Worm (Caenorhabditis elegans): ENCODE measurements around the gene snx-17.

ce11 chrX:13162351-13163038, 40.4 kb upstream of the snx-17 start:
- TF ChIP-seq med-1 (GFP tag; optimal IDR thresholded peaks at IDR 0.05; ENCODE audit: insufficient read depth) (no peak), flt-1 (GFP tag; IDR thresholded peaks at IDR 0.05) (no peak), cog-1 (tag; optimal IDR thresholded peaks at IDR 0.05) (no peak), klf-2 (GFP tag; conservative IDR thresholded peaks at IDR 0.05) (no peak), ref-1 (GFP tag; conservative IDR thresholded peaks at IDR 0.05) (no peak), T22C8.4 (GFP tag; IDR thresholded peaks at IDR 0.05) (no peak), ztf-29 (GFP tag; IDR thresholded peaks at IDR 0.05) (no peak), ztf-23 (GFP tag; IDR thresholded peaks at IDR 0.05) (no peak)
